Fruit fly (Drosophila melanogaster) whole organism, prepupa: ENCODE measurements around the gene Iyd.

Experiments
- Blimp-1 ChIP-seq: fragments of 200-800 bp; sonication (Bioruptor generic); optimal IDR thresholded peaks from 3 replicates; lab custom pipeline; 2017; ENCODE audit warnings: missing biosample characterization, missing genetic modification characterization, mild to moderate bottlenecking, moderate library complexity, missing genetic modification reagents
- CG10631 ChIP-seq: fragments of 200-800 bp; sonication (Bioruptor generic); optimal IDR thresholded peaks from 2 replicates; lab custom pipeline; 2016; ENCODE audit warnings: missing biosample characterization, missing genetic modification characterization
- CG11294 ChIP-seq: fragments of 200-800 bp; sonication (Bioruptor generic); IDR thresholded peaks from 2 replicates; pipeline ENCODE4 v1.3.6; 2022; ENCODE audit warnings: missing biosample characterization, missing genetic modification characterization
- CG11762 ChIP-seq: fragments of 200-800 bp; sonication (Bioruptor generic); optimal IDR thresholded peaks from 3 replicates; lab custom pipeline; 2016; ENCODE audit warnings: missing biosample characterization, missing genetic modification characterization; ENCODE audit not compliant: insufficient read depth
- CG11902 ChIP-seq: fragments of 200-800 bp; sonication (Bioruptor generic); optimal IDR thresholded peaks from 3 replicates; lab custom pipeline; 2016; ENCODE audit warnings: missing biosample characterization, missing genetic modification characterization
- CG15336 ChIP-seq: fragments of 200-800 bp; sonication (Bioruptor generic); IDR thresholded peaks from 2 replicates; pipeline ENCODE4 v1.3.6; 2022; ENCODE audit warnings: missing biosample characterization, missing genetic modification characterization
- CG16779 ChIP-seq: fragments of 200-800 bp; sonication (Bioruptor generic); optimal IDR thresholded peaks from 3 replicates; lab custom pipeline; 2017; ENCODE audit warnings: missing biosample characterization, mild to moderate bottlenecking, missing genetic modification characterization
- CG3032 ChIP-seq: fragments of 200-800 bp; optimal IDR thresholded peaks from 2 replicates; lab custom pipeline; 2019; ENCODE audit warnings: missing biosample characterization, mild to moderate bottlenecking, missing genetic modification characterization, moderate library complexity
- CG32006 ChIP-seq: fragments of 200-800 bp; sonication (Bioruptor generic); optimal IDR thresholded peaks from 3 replicates; lab custom pipeline; 2017; ENCODE audit warnings: missing biosample characterization, mild to moderate bottlenecking, missing genetic modification characterization
- CG34406 ChIP-seq: fragments of 200-800 bp; sonication (Bioruptor generic); optimal IDR thresholded peaks from 3 replicates; lab custom pipeline; 2016; ENCODE audit warnings: missing biosample characterization, missing genetic modification characterization
- CG3919 ChIP-seq: fragments of 200-800 bp; sonication (Bioruptor generic); optimal IDR thresholded peaks from 3 replicates; lab custom pipeline; 2016; ENCODE audit warnings: missing biosample characterization, missing genetic modification characterization
- CG4318 ChIP-seq: fragments of 200-800 bp; sonication (Bioruptor generic); optimal IDR thresholded peaks from 3 replicates; lab custom pipeline; 2017; ENCODE audit warnings: missing biosample characterization, mild to moderate bottlenecking, missing genetic modification characterization
- CG6163 ChIP-seq: fragments of 200-800 bp; sonication (Bioruptor generic); IDR thresholded peaks from 3 replicates; pipeline ENCODE4 v1.3.6; 2022; ENCODE audit warnings: missing biosample characterization, missing genetic modification characterization
- CG6276 ChIP-seq: fragments of 200-800 bp; sonication (Bioruptor generic); optimal IDR thresholded peaks from 2 replicates; lab custom pipeline; 2017; ENCODE audit warnings: missing biosample characterization, mild to moderate bottlenecking, missing genetic modification characterization
- CG6808 ChIP-seq: fragments of 200-800 bp; sonication (Bioruptor generic); optimal IDR thresholded peaks from 3 replicates; lab custom pipeline; 2017; ENCODE audit warnings: missing biosample characterization, missing genetic modification characterization, mild to moderate bottlenecking, moderate library complexity, missing genetic modification reagents
- CG6854 ChIP-seq: fragments of 200-800 bp; sonication (Bioruptor generic); optimal IDR thresholded peaks from 2 replicates; lab custom pipeline; 2017; ENCODE audit warnings: missing biosample characterization, mild to moderate bottlenecking, missing genetic modification characterization
- CG7368 ChIP-seq: fragments of 200-800 bp; sonication (Bioruptor generic); optimal IDR thresholded peaks from 3 replicates; lab custom pipeline; 2016; ENCODE audit warnings: missing biosample characterization, missing genetic modification characterization
- CG8119 ChIP-seq: fragments of 200-800 bp; sonication (Bioruptor generic); IDR thresholded peaks from 3 replicates; pipeline ENCODE4 v1.3.6; 2022; ENCODE audit warnings: missing biosample characterization, missing genetic modification characterization
- CG8319 ChIP-seq: fragments of 200-800 bp; sonication (Bioruptor generic); optimal IDR thresholded peaks from 3 replicates; lab custom pipeline; 2016; ENCODE audit warnings: missing biosample characterization, missing genetic modification characterization
- CG8632 ChIP-seq: fragments of 200-800 bp; sonication (Bioruptor generic); optimal IDR thresholded peaks from 3 replicates; lab custom pipeline; 2016; ENCODE audit warnings: missing biosample characterization, missing genetic modification characterization
- CG9139 ChIP-seq: fragments of 200-800 bp; sonication (Bioruptor generic); optimal IDR thresholded peaks from 3 replicates; lab custom pipeline; 2017; ENCODE audit warnings: missing biosample characterization, mild to moderate bottlenecking, missing genetic modification characterization
- Eip78C ChIP-seq: fragments of 200-800 bp; sonication (Bioruptor generic); peaks from one replicate; lab custom pipeline; 2016; ENCODE audit warnings: missing biosample characterization, missing genetic modification characterization
- Eip93F ChIP-seq: fragments of 200-800 bp; sonication (Bioruptor generic); optimal IDR thresholded peaks from 2 replicates; lab custom pipeline; 2016; ENCODE audit warnings: missing biosample characterization, mild to moderate bottlenecking, missing genetic modification characterization
- Ets21C ChIP-seq: fragments of 200-800 bp; sonication (Bioruptor generic); optimal IDR thresholded peaks from 3 replicates; lab custom pipeline; 2016; ENCODE audit warnings: missing biosample characterization, missing genetic modification characterization
- Ets96B ChIP-seq: fragments of 200-800 bp; optimal IDR thresholded peaks from 2 replicates; lab custom pipeline; 2019; ENCODE audit warnings: missing biosample characterization, mild to moderate bottlenecking, missing genetic modification characterization, moderate library complexity
- Gug ChIP-seq: fragments of 200-800 bp; sonication (Bioruptor generic); IDR thresholded peaks from 2 replicates; pipeline ENCODE4 v1.3.6; 2022; ENCODE audit warnings: missing biosample characterization, missing genetic modification characterization
- Hr4 ChIP-seq: fragments of 200-800 bp; sonication (Bioruptor generic); optimal IDR thresholded peaks from 3 replicates; lab custom pipeline; 2016; ENCODE audit warnings: missing biosample characterization, missing genetic modification characterization
- Lpt ChIP-seq: fragments of 200-800 bp; sonication (Bioruptor generic); optimal IDR thresholded peaks from 3 replicates; lab custom pipeline; 2016; ENCODE audit warnings: missing biosample characterization, missing genetic modification characterization
- OdsH ChIP-seq: fragments of 200-800 bp; sonication (Bioruptor generic); optimal IDR thresholded peaks from 3 replicates; lab custom pipeline; 2016; ENCODE audit warnings: missing biosample characterization, missing genetic modification characterization
- Sox102F ChIP-seq: fragments of 200-800 bp; sonication (Bioruptor generic); optimal IDR thresholded peaks from 2 replicates; lab custom pipeline; 2016; ENCODE audit warnings: missing biosample characterization, mild to moderate bottlenecking, missing genetic modification characterization
- Sox14 ChIP-seq: fragments of 200-800 bp; sonication (Bioruptor generic); optimal IDR thresholded peaks from 3 replicates; lab custom pipeline; 2016; ENCODE audit warnings: missing biosample characterization, missing genetic modification characterization
- Sox15 ChIP-seq: fragments of 200-800 bp; sonication (Bioruptor generic); optimal IDR thresholded peaks from 3 replicates; lab custom pipeline; 2016; ENCODE audit warnings: missing biosample characterization, missing genetic modification characterization
- acj6 ChIP-seq: fragments of 200-800 bp; sonication (Bioruptor generic); optimal IDR thresholded peaks from 3 replicates; lab custom pipeline; 2016; ENCODE audit warnings: missing biosample characterization, missing genetic modification characterization
- cyc ChIP-seq: fragments of 200-800 bp; sonication (Bioruptor generic); optimal IDR thresholded peaks from 3 replicates; lab custom pipeline; 2016; ENCODE audit warnings: missing biosample characterization, missing genetic modification characterization
- dac ChIP-seq: fragments of 200-800 bp; sonication (Bioruptor generic); optimal IDR thresholded peaks from 2 replicates; lab custom pipeline; 2017; ENCODE audit warnings: missing biosample characterization, mild to moderate bottlenecking, missing genetic modification characterization
- dsx ChIP-seq: fragments of 200-800 bp; optimal IDR thresholded peaks from 3 replicates; lab custom pipeline; 2019; ENCODE audit warnings: missing biosample characterization, mild to moderate bottlenecking, missing genetic modification characterization, moderate library complexity; ENCODE audit not compliant: poor library complexity, severe bottlenecking
- eg ChIP-seq: fragments of 200-800 bp; sonication (Bioruptor generic); IDR thresholded peaks from 3 replicates; pipeline ENCODE4 v1.3.6; 2022; ENCODE audit warnings: missing biosample characterization, missing genetic modification characterization
- fd59A ChIP-seq: fragments of 200-800 bp; sonication (Bioruptor generic); optimal IDR thresholded peaks from 2 replicates; lab custom pipeline; 2017; ENCODE audit warnings: missing biosample characterization, mild to moderate bottlenecking, missing genetic modification characterization, missing genetic modification reagents
- lz ChIP-seq: fragments of 200-800 bp; sonication (Bioruptor generic); optimal IDR thresholded peaks from 3 replicates; lab custom pipeline; 2016; ENCODE audit warnings: missing biosample characterization, missing genetic modification characterization
- net ChIP-seq: fragments of 200-800 bp; sonication (Bioruptor generic); optimal IDR thresholded peaks from 3 replicates; lab custom pipeline; 2016; ENCODE audit warnings: missing biosample characterization, missing genetic modification characterization
- pdm3 ChIP-seq: fragments of 200-800 bp; sonication (Bioruptor generic); optimal IDR thresholded peaks from 3 replicates; lab custom pipeline; 2016; ENCODE audit warnings: missing biosample characterization, missing genetic modification characterization
- vri ChIP-seq: fragments of 200-800 bp; sonication (Bioruptor generic); optimal IDR thresholded peaks from 3 replicates; lab custom pipeline; 2016; ENCODE audit warnings: missing biosample characterization, mild to moderate bottlenecking, missing genetic modification characterization

Iyd gene

dm6 chr3L:11061200-11061599 lies 34.8 kb downstream of the Iyd start, which contains the start of the genes CG6321 and Blos2 (continued):
- TF ChIP-seq CG15336 (GFP tag; lab: Robert Waterston, UW) (peak; percentile 85), CG4318 (GFP tag; lab: Kevin White, UChicago) (peak; percentile 37), CG6808 (GFP tag; lab: Kevin White, UChicago) (peak; percentile 66), Ets21C (GFP tag; lab: Kevin White, UChicago) (peak; percentile 35), lz (GFP tag; lab: Kevin White, UChicago) (peak; percentile 76), dac (GFP tag; lab: Kevin White, UChicago) (peak; percentile 13), fd59A (peak; percentile 44), Hr4 (peak; percentile 80), CG10631 (GFP tag; lab: Kevin White, UChicago) (peak; percentile 69), net (GFP tag; lab: Kevin White, UChicago) (peak; percentile 70), CG11902 (peak; percentile 43), CG8632 (GFP tag; lab: Kevin White, UChicago) (peak; percentile 60), CG9139 (GFP tag; lab: Kevin White, UChicago) (peak; percentile 65), vri (GFP tag; lab: Kevin White, UChicago) (peak; percentile 51), CG34406 (GFP tag; lab: Kevin White, UChicago) (peak; percentile 74), cyc (GFP tag; lab: Kevin White, UChicago) (peak; percentile 63), CG8319 (GFP tag; lab: Kevin White, UChicago) (peak; percentile 14), Eip93F (GFP tag; lab: Kevin White, UChicago) (no peak), eg (GFP tag; lab: Robert Waterston, UW) (no peak; the same call in 1 of the 3 replicates)
- TF ChIP-seq, all 60 proteins: peak for 54

DNA sequence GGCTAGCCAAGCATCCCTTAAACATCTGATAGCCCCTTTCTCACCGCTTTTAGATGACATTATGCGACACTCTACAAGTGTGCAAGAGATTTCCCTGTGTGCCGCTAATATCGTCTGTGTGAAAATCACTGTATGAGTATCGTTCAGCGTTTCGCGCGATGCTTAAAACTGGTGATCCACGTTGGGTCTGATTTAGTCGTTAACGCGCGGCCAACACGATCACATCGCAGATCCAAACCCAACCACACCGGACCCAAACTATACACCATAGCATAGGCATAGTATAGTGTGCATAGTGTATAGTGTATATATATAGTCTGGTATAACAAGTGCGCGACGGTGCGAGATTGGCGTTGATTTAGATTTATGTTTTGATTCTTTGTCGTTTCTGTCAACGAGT lies 42.2 kb downstream of the Iyd start, which contains the start of gene CG7888:
TSS of gene CG7888 (plus strand) at position 193 of the 400 bp plus-strand sequence.
- TF ChIP-seq CG9139 (GFP tag; lab: Kevin White, UChicago): no peak
- TF ChIP-seq CG15336 (GFP tag; lab: Robert Waterston, UW): 0 out of 2 replicates have a peak, but pooled peaks have one; percentile 11
- TF ChIP-seq, all 60 proteins: peak for 1

dm6 chr3L:11052760-11053259 lies 43.2 kb downstream of the Iyd start:
- TF ChIP-seq CG16779 (tag; lab: Kevin White, UChicago) (peak; percentile 29), acj6 (GFP tag; lab: Kevin White, UChicago) (no peak), Eip78C (GFP tag; lab: Kevin White, UChicago) (peak; percentile 47), eg (GFP tag; lab: Robert Waterston, UW) (peak; percentile 74), Ets96B (no peak), pdm3 (GFP tag; lab: Kevin White, UChicago) (no peak), CG11294 (GFP tag; lab: Robert Waterston, UW) (0 out of 2 replicates have a peak, but pooled peaks have one; percentile 7), CG6276 (GFP tag; lab: Kevin White, UChicago) (peak; percentile 75), OdsH (GFP tag; lab: Kevin White, UChicago) (no peak), CG7368 (GFP tag; lab: Kevin White, UChicago) (no peak), Sox102F (GFP tag; lab: Kevin White, UChicago) (no peak), CG3032 (tag; lab: Kevin White, UChicago) (no peak), CG11762 (GFP tag; lab: Kevin White, UChicago) (no peak), Eip93F (GFP tag; lab: Kevin White, UChicago) (no peak), fd59A (no peak), dsx (no peak), CG8632 (GFP tag; lab: Kevin White, UChicago) (no peak), Lpt (peak; percentile 18), vri (GFP tag; lab: Kevin White, UChicago) (no peak), dac (GFP tag; lab: Kevin White, UChicago) (peak; percentile 17), CG15336 (GFP tag; lab: Robert Waterston, UW) (peak; percentile 69), CG32006 (peak; percentile 15), CG4318 (GFP tag; lab: Kevin White, UChicago) (no peak), CG6163 (GFP tag; lab: Robert Waterston, UW) (peak; percentile 71; the same call in 2 of the 3 replicates), CG3919 (peak; percentile 12), CG6854 (no peak), CG8119 (GFP tag; lab: Robert Waterston, UW) (peak; percentile 64), net (GFP tag; lab: Kevin White, UChicago) (no peak), Sox14 (GFP tag; lab: Kevin White, UChicago) (no peak), Sox15 (GFP tag; lab: Kevin White, UChicago) (no peak), Blimp-1 (GFP tag; lab: Kevin White, UChicago) (no peak), Gug (peak; percentile 24; the same call in 1 of the 2 replicates), CG10631 (GFP tag; lab: Kevin White, UChicago) (no peak)
